Fruit fly (Drosophila melanogaster): ENCODE results near the gene Dpm3.

The Dpm3 gene

dm6 chr3R:13369348-13369747, 33.5 kb downstream of the Dpm3 start, which contains the start of gene CheA87a:
CheA87a (plus strand) TSS chr3R:13369648.
- TF ChIP-seq psq (GFP tag; optimal IDR thresholded peaks at IDR 0.05): no peak
- TF ChIP-seq jim (GFP tag; optimal IDR thresholded peaks at IDR 0.05): no peak
- no peak for TF ChIP-seq rgr (GFP tag; optimal IDR thresholded peaks at IDR 0.05)
- no peak for TF ChIP-seq Abd-B (GFP tag; optimal IDR thresholded peaks at IDR 0.05)
- TF ChIP-seq brk (GFP tag; optimal IDR thresholded peaks at IDR 0.05): no peak
- no peak for TF ChIP-seq ey (GFP tag; optimal IDR thresholded peaks at IDR 0.05)
- no peak for TF ChIP-seq pan (optimal IDR thresholded peaks at IDR 0.05)
- TF ChIP-seq Dfd (GFP tag; optimal IDR thresholded peaks at IDR 0.05): no peak
- no peak for TF ChIP-seq dmrt93B (GFP tag; optimal IDR thresholded peaks at IDR 0.05)
- no peak for TF ChIP-seq Dif (GFP tag; optimal IDR thresholded peaks at IDR 0.05; ENCODE audit: partially characterized antibody)
- TF ChIP-seq CG32264 (GFP tag; optimal IDR thresholded peaks at IDR 0.05): no peak

- TF ChIP-seq ey (GFP tag; optimal IDR thresholded peaks at IDR 0.05) (peak; percentile 78), sage (GFP tag; optimal IDR thresholded peaks at IDR 0.05) (peak; percentile 24), HLH106 (tag; optimal IDR thresholded peaks at IDR 0.05) (peak; percentile 77), OdsH (GFP tag; optimal IDR thresholded peaks at IDR 0.05) (peak; percentile 79), Dif (GFP tag; optimal IDR thresholded peaks at IDR 0.05; ENCODE audit: partially characterized antibody) (no peak), Mio (GFP tag; optimal IDR thresholded peaks at IDR 0.05) (no peak), CrebA (GFP tag; optimal IDR thresholded peaks at IDR 0.05; ENCODE audit: borderline replicate concordance) (no peak), Hnf4 (GFP tag; optimal IDR thresholded peaks at IDR 0.05) (peak; percentile 71), Jra (GFP tag; optimal IDR thresholded peaks at IDR 0.05) (peak; percentile 80), pan (optimal IDR thresholded peaks at IDR 0.05) (no peak), Hr83 (GFP tag; optimal IDR thresholded peaks at IDR 0.05; ENCODE audit: poor library complexity, severe bottlenecking) (no peak), lola (GFP tag; optimal IDR thresholded peaks at IDR 0.05) (no peak), woc (GFP tag; optimal IDR thresholded peaks at IDR 0.05) (peak; percentile 72), rgr (GFP tag; optimal IDR thresholded peaks at IDR 0.05) (peak; percentile 79), brk (GFP tag; optimal IDR thresholded peaks at IDR 0.05) (peak; percentile 68), psq (GFP tag; optimal IDR thresholded peaks at IDR 0.05) (peak; percentile 77), h (GFP tag; optimal IDR thresholded peaks at IDR 0.05) (peak; percentile 80), Dfd (GFP tag; optimal IDR thresholded peaks at IDR 0.05) (no peak), Hr78 (GFP tag; optimal IDR thresholded peaks at IDR 0.05) (no peak), dl (GFP tag; optimal IDR thresholded peaks at IDR 0.05; ENCODE audit: insufficient read depth in 1 of 2, partially characterized antibody in 2 of 2) (no peak), Sp1 (GFP tag; optimal IDR thresholded peaks at IDR 0.05) (peak; percentile 79), dsf (GFP tag; optimal IDR thresholded peaks at IDR 0.05; ENCODE audit: borderline replicate concordance) (peak; percentile 73), dmrt93B (GFP tag; optimal IDR thresholded peaks at IDR 0.05) (peak; percentile 82), sv (GFP tag; optimal IDR thresholded peaks at IDR 0.05) (peak; percentile 54), jim (GFP tag; optimal IDR thresholded peaks at IDR 0.05) (no peak), fru (GFP tag; optimal IDR thresholded peaks at IDR 0.05) (peak; percentile 82), foxo (GFP tag; optimal IDR thresholded peaks at IDR 0.05) (peak in 1 of 2 experiments; percentile 88), GATAd (GFP tag; optimal IDR thresholded peaks at IDR 0.05) (peak; percentile 62), CG32264 (GFP tag; optimal IDR thresholded peaks at IDR 0.05) (peak; percentile 32), usp (GFP tag; optimal IDR thresholded peaks at IDR 0.05) (no peak), br (GFP tag; optimal IDR thresholded peaks at IDR 0.05) (peak; percentile 69), CG9705 (GFP tag; optimal IDR thresholded peaks at IDR 0.05) (peak; percentile 64), tai (GFP tag; optimal IDR thresholded peaks at IDR 0.05) (peak; percentile 85), Myc (optimal IDR thresholded peaks at IDR 0.05) (no peak), Vsx2 (GFP tag; optimal IDR thresholded peaks at IDR 0.05; ENCODE audit: partially characterized antibody) (no peak), Abd-B (GFP tag; optimal IDR thresholded peaks at IDR 0.05) (no peak), Rel (GFP tag; optimal IDR thresholded peaks at IDR 0.05) (no peak), Rel (tag; optimal IDR thresholded peaks at IDR 0.05) (no peak), N (GFP tag; optimal IDR thresholded peaks at IDR 0.05) (no peak)
Measured at dm6 chr3R:13366561-13367518, 36.0 kb downstream of the Dpm3 start, which contains the start of gene Elp6. Elp6 (minus strand) TSS chr3R:13366910.

Measured in whole organism, wandering third instar larva.